Worm (Caenorhabditis elegans) whole organism, mixed stage, embryonic: Measurements from ENCODE around the gene F41E7.9.

ENCODE experiments used
- M03D4.4 ChIP-seq: sonication (generic microtip); optimal IDR thresholded peaks from 2 replicates; lab custom pipeline; 2017; ENCODE audit warnings: mild to moderate bottlenecking, missing genetic modification characterization, missing compliant biosample characterization
- bed-3 ChIP-seq: fragments of 200-800 bp; sonication (Bioruptor generic); optimal IDR thresholded peaks from 3 replicates; lab custom pipeline; 2018; ENCODE audit warnings: mild to moderate bottlenecking, missing genetic modification characterization, moderate library complexity, missing compliant biosample characterization
- ceh-39 ChIP-seq: fragments of 150-350 bp; optimal IDR thresholded peaks from 2 replicates; lab custom pipeline; 2014; ENCODE audit warnings: missing biosample characterization, missing genetic modification characterization
- ceh-43 ChIP-seq: fragments of 200-800 bp; sonication (Bioruptor generic); optimal IDR thresholded peaks from 2 replicates; lab custom pipeline; 2018; ENCODE audit warnings: mild to moderate bottlenecking, missing genetic modification characterization, moderate library complexity, missing compliant biosample characterization
- ceh-83 ChIP-seq: fragments of 200-800 bp; sonication (Bioruptor generic); optimal IDR thresholded peaks from 2 replicates; lab custom pipeline; 2018; ENCODE audit warnings: mild to moderate bottlenecking, missing genetic modification characterization, missing compliant biosample characterization
- ces-1 ChIP-seq: fragments of 150-350 bp; optimal IDR thresholded peaks from 2 replicates; lab custom pipeline; 2014; ENCODE audit warnings: missing biosample characterization, missing genetic modification reagents, missing genetic modification characterization
- cnd-1 ChIP-seq: fragments of 200-800 bp; sonication (Bioruptor generic); optimal IDR thresholded peaks from 2 replicates; lab custom pipeline; 2018; ENCODE audit warnings: mild to moderate bottlenecking, missing genetic modification characterization, missing compliant biosample characterization
- drap-1 ChIP-seq: fragments of 200-800 bp; sonication (Bioruptor generic); optimal IDR thresholded peaks from 3 replicates; lab custom pipeline; 2018; ENCODE audit warnings: mild to moderate bottlenecking, missing genetic modification characterization, missing compliant biosample characterization
- elt-1 ChIP-seq: sonication (generic microtip); optimal IDR thresholded peaks from 2 replicates; lab custom pipeline; 2017; ENCODE audit warnings: missing genetic modification characterization, mild to moderate bottlenecking, missing compliant biosample characterization, antibody characterized with exemption, moderate library complexity, borderline replicate concordance; ENCODE audit not compliant: insufficient read depth
- elt-3 ChIP-seq: fragments of 150-350 bp; optimal IDR thresholded peaks from 2 replicates; lab custom pipeline; 2014; ENCODE audit warnings: missing biosample characterization, missing genetic modification characterization
- hlh-1 ChIP-seq: fragments of 150-350 bp; optimal IDR thresholded peaks from 2 replicates; lab custom pipeline; 2014; ENCODE audit warnings: missing biosample characterization, missing genetic modification reagents, missing genetic modification characterization
- lin-13 ChIP-seq: fragments of 150-350 bp; optimal IDR thresholded peaks from 2 replicates; lab custom pipeline; 2014; ENCODE audit warnings: missing biosample characterization, missing genetic modification characterization
- lin-32 ChIP-seq: fragments of 200-800 bp; sonication (Bioruptor generic); optimal IDR thresholded peaks from 2 replicates; lab custom pipeline; 2018; ENCODE audit warnings: mild to moderate bottlenecking, missing genetic modification characterization, missing compliant biosample characterization
- lsy-2 ChIP-seq: fragments of 150-350 bp; optimal IDR thresholded peaks from 2 replicates; lab custom pipeline; 2014; ENCODE audit warnings: missing biosample characterization, missing genetic modification characterization
- mab-5 ChIP-seq: fragments of 150-350 bp; optimal IDR thresholded peaks from 2 replicates; lab custom pipeline; 2014; ENCODE audit warnings: missing biosample characterization, missing genetic modification characterization
- mep-1 ChIP-seq: fragments of 150-350 bp; optimal IDR thresholded peaks from 2 replicates; lab custom pipeline; 2017; ENCODE audit warnings: missing biosample characterization, missing genetic modification reagents, missing genetic modification characterization, inconsistent platforms
- mls-2 ChIP-seq: sonication (generic microtip); optimal IDR thresholded peaks from 2 replicates; lab custom pipeline; 2016; ENCODE audit warnings: mild to moderate bottlenecking, missing genetic modification characterization, moderate library complexity, missing compliant biosample characterization
- nhr-12 ChIP-seq: fragments of 150-350 bp; optimal IDR thresholded peaks from 2 replicates; lab custom pipeline; 2014; ENCODE audit warnings: missing biosample characterization, missing genetic modification characterization
- nhr-2 ChIP-seq: fragments of 150-350 bp; optimal IDR thresholded peaks from 2 replicates; lab custom pipeline; 2014; ENCODE audit warnings: missing biosample characterization, missing genetic modification characterization
- nhr-237 ChIP-seq: fragments of 150-350 bp; optimal IDR thresholded peaks from 2 replicates; lab custom pipeline; 2014; ENCODE audit warnings: missing biosample characterization, missing genetic modification characterization
- nhr-28 ChIP-seq: fragments of 150-350 bp; optimal IDR thresholded peaks from 2 replicates; lab custom pipeline; 2014; ENCODE audit warnings: missing biosample characterization, missing genetic modification characterization
- pha-4 ChIP-seq: fragments of 150-350 bp; optimal IDR thresholded peaks from 2 replicates; lab custom pipeline; 2018; ENCODE audit warnings: missing biosample characterization, missing genetic modification reagents, missing genetic modification characterization
- sem-2 ChIP-seq: fragments of 200-800 bp; sonication (Bioruptor generic); optimal IDR thresholded peaks from 2 replicates; lab custom pipeline; 2018; ENCODE audit warnings: mild to moderate bottlenecking, missing genetic modification characterization, missing compliant biosample characterization
- snpc-4 ChIP-seq: fragments of 150-350 bp; optimal IDR thresholded peaks from 2 replicates; lab custom pipeline; 2014; ENCODE audit warnings: missing biosample characterization, missing genetic modification characterization
- sptf-1 ChIP-seq: sonication (generic microtip); optimal IDR thresholded peaks from 2 replicates; lab custom pipeline; 2017; ENCODE audit warnings: mild to moderate bottlenecking, missing genetic modification characterization, moderate library complexity, missing compliant biosample characterization
- tbx-8 ChIP-seq: fragments of 200-800 bp; sonication (Bioruptor generic); optimal IDR thresholded peaks from 2 replicates; lab custom pipeline; 2018; ENCODE audit warnings: mild to moderate bottlenecking, missing genetic modification characterization, moderate library complexity, missing compliant biosample characterization
- unc-120 ChIP-seq: sonication (generic microtip); optimal IDR thresholded peaks from 2 replicates; lab custom pipeline; 2017; ENCODE audit warnings: missing genetic modification characterization, missing compliant biosample characterization; ENCODE audit not compliant: poor library complexity, severe bottlenecking
- unc-62 ChIP-seq: fragments of 150-350 bp; optimal IDR thresholded peaks from 2 replicates; lab custom pipeline; 2014; ENCODE audit warnings: missing biosample characterization, missing genetic modification reagents, missing genetic modification characterization
- zip-8 ChIP-seq: fragments of 150-350 bp; optimal IDR thresholded peaks from 2 replicates; lab custom pipeline; 2014; ENCODE audit warnings: missing biosample characterization, missing genetic modification characterization

Gene F41E7.9

ce11 chrX:10285634-10286033 is 30.2 kb downstream of the F41E7.9 start, which contains the start of gene npr-6:
Gene npr-6 (minus strand): TSS chrX:10285734.
- TF ChIP-seq mep-1 (tag; lab: Kevin White, UChicago) (no peak), unc-120 (tag; lab: Kevin White, UChicago) (no peak), nhr-12 (tag; lab: Kevin White, UChicago) (no peak), nhr-237 (tag; lab: Kevin White, UChicago) (no peak)
- TF ChIP-seq, all 35 proteins: peak for 0

ce11 chrX:10279299-10279698 is 36.5 kb downstream of the F41E7.9 start, which contains the start of gene slc-9B.1:
Gene slc-9B.1 (plus strand): TSS chrX:10279599.
- TF ChIP-seq lin-32 (GFP tag; lab: Kevin White, UChicago) (no peak), zip-8 (tag; lab: Kevin White, UChicago) (no peak), sptf-1 (tag; lab: Kevin White, UChicago) (no peak), nhr-237 (tag; lab: Kevin White, UChicago) (no peak), elt-3 (tag; lab: Kevin White, UChicago) (no peak), mls-2 (tag; lab: Kevin White, UChicago) (no peak), ceh-43 (GFP tag; lab: Kevin White, UChicago) (no peak), snpc-4 (tag; lab: Kevin White, UChicago) (no peak), unc-120 (tag; lab: Kevin White, UChicago) (no peak), nhr-12 (tag; lab: Kevin White, UChicago) (no peak), sem-2 (GFP tag; lab: Kevin White, UChicago) (no peak), ceh-83 (GFP tag; lab: Kevin White, UChicago) (no peak), mab-5 (no peak), ceh-39 (tag; lab: Kevin White, UChicago) (no peak), unc-62 (GFP tag; lab: Kevin White, UChicago) (no peak)

ce11 chrX:10277118-10277517 is 38.7 kb downstream of the F41E7.9 start:
- TF ChIP-seq ces-1: no peak
- TF ChIP-seq drap-1 (GFP tag; lab: Kevin White, UChicago): no peak
- no peak for TF ChIP-seq nhr-12 (tag; lab: Kevin White, UChicago)
- no peak for TF ChIP-seq nhr-2 (tag; lab: Kevin White, UChicago)
- TF ChIP-seq unc-62 (GFP tag; lab: Kevin White, UChicago): no peak
- TF ChIP-seq cnd-1: no peak
- TF ChIP-seq bed-3 (GFP tag; lab: Kevin White, UChicago): no peak
- TF ChIP-seq pha-4 (tag; lab: Kevin White, UChicago): no peak
- TF ChIP-seq sptf-1 (tag; lab: Kevin White, UChicago): no peak
- TF ChIP-seq nhr-237 (tag; lab: Kevin White, UChicago): no peak
- TF ChIP-seq elt-1 (tag; lab: Kevin White, UChicago): no peak
- no peak for TF ChIP-seq snpc-4 (tag; lab: Kevin White, UChicago)
- no peak for TF ChIP-seq lin-13 (tag; lab: Kevin White, UChicago)
- TF ChIP-seq ceh-43 (GFP tag; lab: Kevin White, UChicago): no peak
- TF ChIP-seq, all 35 proteins: peak for 0

- TF ChIP-seq ceh-43 (GFP tag; lab: Kevin White, UChicago) (no peak), bed-3 (GFP tag; lab: Kevin White, UChicago) (no peak), sem-2 (GFP tag; lab: Kevin White, UChicago) (no peak), ceh-39 (tag; lab: Kevin White, UChicago) (no peak), mls-2 (tag; lab: Kevin White, UChicago) (no peak), lsy-2 (tag; lab: Kevin White, UChicago) (no peak), ceh-83 (GFP tag; lab: Kevin White, UChicago) (no peak), hlh-1 (no peak), lin-32 (GFP tag; lab: Kevin White, UChicago) (no peak), nhr-2 (tag; lab: Kevin White, UChicago) (no peak)
Observed at ce11 chrX:10274470-10274869, 41.3 kb downstream of the F41E7.9 start.

- TF ChIP-seq mab-5: no peak
- TF ChIP-seq M03D4.4 (tag; lab: Kevin White, UChicago): no peak
- TF ChIP-seq hlh-1: no peak
- no peak for TF ChIP-seq mls-2 (tag; lab: Kevin White, UChicago)
- no peak for TF ChIP-seq lsy-2 (tag; lab: Kevin White, UChicago)
- no peak for TF ChIP-seq pha-4 (tag; lab: Kevin White, UChicago)
- TF ChIP-seq sem-2 (GFP tag; lab: Kevin White, UChicago): no peak
- TF ChIP-seq tbx-8 (GFP tag; lab: Kevin White, UChicago): no peak
- no peak for TF ChIP-seq ceh-43 (GFP tag; lab: Kevin White, UChicago)
- no peak for TF ChIP-seq nhr-28 (tag; lab: Kevin White, UChicago)
- no peak for TF ChIP-seq snpc-4 (tag; lab: Kevin White, UChicago)
- TF ChIP-seq ceh-83 (GFP tag; lab: Kevin White, UChicago): no peak
- TF ChIP-seq unc-120 (tag; lab: Kevin White, UChicago): no peak
Observed at ce11 chrX:10273392-10273791, 42.4 kb downstream of the F41E7.9 start, which contains the start of gene F41E7.2. Gene F41E7.2 (plus strand): TSS chrX:10273692.
